Worm (Caenorhabditis elegans) whole organism, early embryonic: Measurements from ENCODE around the gene try-10.

ENCODE experiments used
- B0310.2 ChIP-seq: sonication (generic microtip); optimal IDR thresholded peaks from 2 replicates; lab custom pipeline; 2016; ENCODE audit warnings: mild to moderate bottlenecking, missing genetic modification characterization, missing compliant biosample characterization
- F13C5.2 ChIP-seq: sonication (generic microtip); optimal IDR thresholded peaks from 2 replicates; lab custom pipeline; 2017; ENCODE audit warnings: mild to moderate bottlenecking, missing genetic modification characterization, inconsistent platforms, missing compliant biosample characterization
- ama-1 ChIP-seq: fragments of 150-350 bp; optimal IDR thresholded peaks from 2 replicates; lab custom pipeline; 2014
- ets-7 ChIP-seq: sonication (generic microtip); optimal IDR thresholded peaks from 2 replicates; lab custom pipeline; 2016; ENCODE audit warnings: missing genotype, missing genetic modification characterization, missing compliant biosample characterization
- flt-1 ChIP-seq: fragments of 200-800 bp; sonication (Bioruptor generic); IDR thresholded peaks from 2 replicates; pipeline ENCODE4 v1.3.6; 2022; ENCODE audit warnings: missing genetic modification characterization, missing compliant biosample characterization
- hmbx-1 ChIP-seq: sonication (generic microtip); optimal IDR thresholded peaks from 2 replicates; lab custom pipeline; 2016; ENCODE audit warnings: mild to moderate bottlenecking, missing genetic modification characterization, missing compliant biosample characterization
- hmg-4 ChIP-seq: fragments of 200-800 bp; sonication (Bioruptor generic); optimal IDR thresholded peaks from 2 replicates; lab custom pipeline; 2018; ENCODE audit warnings: mild to moderate bottlenecking, missing genetic modification characterization, missing compliant biosample characterization
- hnd-1 ChIP-seq: sonication (generic microtip); optimal IDR thresholded peaks from 2 replicates; lab custom pipeline; 2016; ENCODE audit warnings: missing genetic modification characterization, missing compliant biosample characterization
- scrt-1 ChIP-seq: fragments of 200-800 bp; sonication (Bioruptor generic); IDR thresholded peaks from 2 replicates; pipeline ENCODE4 v1.3.6; 2022; ENCODE audit warnings: missing genetic modification characterization, missing compliant biosample characterization
- tbx-37 ChIP-seq: fragments of 200-800 bp; sonication (Bioruptor generic); conservative IDR thresholded peaks from 2 replicates; pipeline ENCODE4 v1.3.6; 2022; ENCODE audit warnings: missing genetic modification reagents, missing genetic modification characterization, missing compliant biosample characterization

- TF ChIP-seq ama-1 = no peak
- no peak for TF ChIP-seq flt-1 (GFP tag; lab: Robert Waterston, UW)
- no peak for TF ChIP-seq B0310.2 (tag; lab: Kevin White, UChicago)
- no peak for TF ChIP-seq scrt-1 (GFP tag; lab: Robert Waterston, UW)
- TF ChIP-seq hnd-1 (tag; lab: Kevin White, UChicago) = no peak
- TF ChIP-seq hmg-4 (GFP tag; lab: Kevin White, UChicago) = no peak
- no peak for TF ChIP-seq hmbx-1 (tag; lab: Kevin White, UChicago)
- TF ChIP-seq F13C5.2 (tag; lab: Kevin White, UChicago) = no peak
- no peak for TF ChIP-seq tbx-37 (GFP tag; lab: Robert Waterston, UW)
- no peak for TF ChIP-seq ets-7 (tag; lab: Kevin White, UChicago)
Measured at ce11 chrV:12997422-12997821, 15.6 kb downstream of the try-10 start, which contains the start of gene far-3.
